Fruit fly (Drosophila melanogaster): ENCODE measurements around the gene CG32278.

DNA sequence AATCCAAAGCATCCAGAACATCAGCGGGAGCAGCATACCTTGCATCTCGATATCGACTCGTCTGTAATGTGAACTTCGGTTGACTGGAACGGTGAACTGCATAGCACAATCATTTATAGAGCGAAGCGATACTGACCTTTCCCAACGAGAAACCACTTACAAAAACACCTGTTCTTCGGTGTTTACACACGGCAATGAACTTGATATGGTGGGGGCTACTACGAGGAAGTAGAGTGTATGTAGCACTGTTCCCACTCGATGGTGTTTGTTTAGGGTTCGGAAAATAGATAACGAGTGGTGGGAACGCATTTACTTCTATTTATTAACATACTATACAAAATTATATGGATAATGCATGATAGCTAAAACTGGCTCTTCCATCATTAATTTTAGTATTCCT lies 39.8 kb downstream of the CG32278 start, which contains the start of the genes CG32269 and CG32270:
- TF ChIP-seq CG4496 (GFP tag; IDR thresholded peaks at IDR 0.05), result no peak
- TF ChIP-seq CG10348 (GFP tag; IDR thresholded peaks at IDR 0.05), result no peak
- no peak for TF ChIP-seq CG12605 (GFP tag; IDR thresholded peaks at IDR 0.05)
